Worm (Caenorhabditis elegans): Measurements from ENCODE around the gene cisd-1.

Gene cisd-1

DNA sequence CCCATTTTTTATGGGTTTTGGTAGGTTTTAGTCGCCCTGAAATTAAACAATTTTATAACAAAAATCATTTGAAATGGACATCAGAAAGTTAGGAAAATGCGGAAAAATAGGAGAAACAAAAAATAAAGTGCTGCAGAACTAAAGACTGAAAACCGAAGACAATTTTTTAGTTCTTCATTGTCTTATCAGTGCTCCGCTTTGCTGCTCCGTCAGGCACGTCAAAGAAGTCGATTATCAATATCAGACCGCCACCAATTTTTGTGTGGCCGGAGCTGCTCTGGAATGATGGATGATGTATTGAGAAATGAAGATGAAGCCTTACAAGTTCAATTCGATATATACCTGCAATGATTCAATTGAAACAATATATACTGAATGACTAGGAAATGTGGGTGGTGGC, 31.0 kb downstream of the cisd-1 start, which contains the start of gene vha-6:
TSS of gene vha-6 (minus strand) at position 36 of the 400 bp plus-strand sequence.
- TF ChIP-seq ces-1 (GFP tag; optimal IDR thresholded peaks at IDR 0.05) (no peak), sptf-1 (tag; optimal IDR thresholded peaks at IDR 0.05) (no peak), ceh-43 (GFP tag; optimal IDR thresholded peaks at IDR 0.05) (no peak), elt-1 (tag; optimal IDR thresholded peaks at IDR 0.05; ENCODE audit: borderline replicate concordance, insufficient read depth) (no peak), lsy-2 (tag; optimal IDR thresholded peaks at IDR 0.05) (no peak)

DNA sequence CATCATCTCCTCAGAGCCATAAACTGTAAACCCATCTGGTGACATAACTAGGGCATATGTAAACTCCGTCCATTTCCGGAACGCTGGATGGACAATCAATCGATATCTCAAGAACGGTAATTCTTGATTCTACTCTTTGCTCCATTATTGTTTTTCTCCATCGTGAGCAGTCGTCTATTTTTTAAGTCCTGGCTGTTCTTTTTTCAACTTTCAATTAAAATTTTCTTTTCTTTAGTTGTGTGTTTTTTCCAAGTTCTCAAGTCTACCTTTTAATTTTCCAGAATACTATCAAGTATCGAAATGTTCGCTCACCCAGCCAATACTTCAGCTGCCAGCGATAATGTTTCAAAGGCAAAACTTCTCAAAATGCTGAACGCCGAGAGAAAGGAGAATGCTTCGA, 35.5 kb downstream of the cisd-1 start, which contains the start of gene C05D12.5:
TSS of gene C05D12.5 (plus strand) at position 301 of the 400 bp plus-strand sequence.
- TF ChIP-seq nhr-28 (tag; optimal IDR thresholded peaks at IDR 0.05) (no peak), drap-1 (GFP tag; optimal IDR thresholded peaks at IDR 0.05) (no peak)

DNA sequence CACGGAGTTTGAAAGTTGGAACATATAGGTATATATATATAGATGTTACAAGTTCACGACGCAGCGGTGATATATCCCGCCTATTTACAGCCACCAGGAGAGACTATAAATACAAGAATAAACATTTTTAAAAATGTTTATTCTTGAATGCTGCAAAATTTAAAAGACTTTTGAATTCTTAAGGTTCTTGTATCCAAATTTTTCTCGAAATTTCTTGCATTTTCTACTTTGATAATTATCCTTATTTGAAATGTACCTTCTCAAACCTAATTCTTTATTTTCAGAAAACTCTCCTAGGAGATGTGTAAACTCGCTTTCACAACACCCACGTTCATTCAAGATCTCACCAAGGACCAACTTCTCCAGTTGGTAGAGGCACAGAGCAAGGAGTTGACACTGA, 37.8 kb downstream of the cisd-1 start, which contains the start of gene C05D12.4:
TSS of gene C05D12.4 (plus strand) at position 301 of the 400 bp plus-strand sequence.
- TF ChIP-seq zip-8 (tag; optimal IDR thresholded peaks at IDR 0.05) (no peak), nhr-237 (tag; optimal IDR thresholded peaks at IDR 0.05) (no peak), lin-32 (GFP tag; optimal IDR thresholded peaks at IDR 0.05) (no peak), elt-3 (tag; optimal IDR thresholded peaks at IDR 0.05) (no peak), cnd-1 (tag; optimal IDR thresholded peaks at IDR 0.05) (no peak), lin-13 (tag; optimal IDR thresholded peaks at IDR 0.05) (no peak), unc-39 (tag; optimal IDR thresholded peaks at IDR 0.05) (no peak), nhr-2 (tag; optimal IDR thresholded peaks at IDR 0.05) (no peak), drap-1 (GFP tag; optimal IDR thresholded peaks at IDR 0.05) (no peak), sem-2 (GFP tag; optimal IDR thresholded peaks at IDR 0.05) (no peak), hlh-1 (tag; optimal IDR thresholded peaks at IDR 0.05) (no peak), ceh-83 (GFP tag; optimal IDR thresholded peaks at IDR 0.05) (no peak), mab-5 (tag; optimal IDR thresholded peaks at IDR 0.05) (no peak), flh-1 (GFP tag; optimal IDR thresholded peaks at IDR 0.05) (no peak), tbx-8 (GFP tag; optimal IDR thresholded peaks at IDR 0.05) (no peak), bed-3 (GFP tag; optimal IDR thresholded peaks at IDR 0.05) (no peak), ham-2 (GFP tag; optimal IDR thresholded peaks at IDR 0.05) (no peak), M03D4.4 (tag; optimal IDR thresholded peaks at IDR 0.05) (no peak)

DNA sequence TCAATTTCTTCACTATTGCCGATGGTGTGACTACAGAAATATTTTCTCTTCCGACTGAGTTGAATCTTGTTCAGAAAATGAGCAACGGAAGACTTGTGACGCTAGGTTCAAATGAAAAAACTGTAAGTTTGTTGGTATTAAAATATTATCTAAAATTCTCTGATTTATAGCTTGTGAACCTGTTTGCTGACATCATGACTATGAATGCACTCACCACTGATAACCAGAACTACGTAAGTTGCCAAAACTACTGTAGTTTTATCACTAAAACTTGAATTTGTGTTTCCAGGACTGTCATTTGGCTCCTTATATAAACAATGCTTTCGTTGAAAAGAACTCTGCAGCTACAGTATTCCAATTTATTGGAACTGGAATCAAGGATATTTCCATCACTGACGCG, 40.8 kb downstream of the cisd-1 start:
- TF ChIP-seq zip-8 (tag; optimal IDR thresholded peaks at IDR 0.05) (no peak), M03D4.4 (tag; optimal IDR thresholded peaks at IDR 0.05) (no peak)

DNA sequence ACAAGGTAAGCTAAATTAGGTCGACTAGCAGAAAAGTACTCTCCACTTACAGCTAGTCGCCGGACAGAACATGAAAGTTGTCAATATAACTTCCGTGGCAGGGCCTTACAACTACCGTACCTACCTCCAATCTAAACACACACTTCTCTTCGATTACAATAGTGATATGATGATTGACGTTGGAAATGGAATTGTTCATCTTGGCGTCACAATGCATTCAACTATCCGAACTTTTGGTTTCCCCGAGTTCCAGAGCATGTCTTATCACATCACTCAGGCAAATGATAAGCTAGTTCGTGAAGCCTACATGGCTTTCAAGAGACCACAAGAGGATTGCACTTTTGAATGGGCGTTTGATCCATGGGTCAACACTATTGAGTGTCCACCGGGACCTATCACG, 42.1 kb downstream of the cisd-1 start:
- TF ChIP-seq blmp-1 (tag; optimal IDR thresholded peaks at IDR 0.05) (no peak), flh-1 (GFP tag; optimal IDR thresholded peaks at IDR 0.05) (no peak), sem-2 (GFP tag; optimal IDR thresholded peaks at IDR 0.05) (no peak), lsy-2 (tag; optimal IDR thresholded peaks at IDR 0.05) (no peak), mab-5 (tag; optimal IDR thresholded peaks at IDR 0.05) (no peak), ham-2 (GFP tag; optimal IDR thresholded peaks at IDR 0.05) (no peak), ceh-43 (GFP tag; optimal IDR thresholded peaks at IDR 0.05) (no peak)

DNA sequence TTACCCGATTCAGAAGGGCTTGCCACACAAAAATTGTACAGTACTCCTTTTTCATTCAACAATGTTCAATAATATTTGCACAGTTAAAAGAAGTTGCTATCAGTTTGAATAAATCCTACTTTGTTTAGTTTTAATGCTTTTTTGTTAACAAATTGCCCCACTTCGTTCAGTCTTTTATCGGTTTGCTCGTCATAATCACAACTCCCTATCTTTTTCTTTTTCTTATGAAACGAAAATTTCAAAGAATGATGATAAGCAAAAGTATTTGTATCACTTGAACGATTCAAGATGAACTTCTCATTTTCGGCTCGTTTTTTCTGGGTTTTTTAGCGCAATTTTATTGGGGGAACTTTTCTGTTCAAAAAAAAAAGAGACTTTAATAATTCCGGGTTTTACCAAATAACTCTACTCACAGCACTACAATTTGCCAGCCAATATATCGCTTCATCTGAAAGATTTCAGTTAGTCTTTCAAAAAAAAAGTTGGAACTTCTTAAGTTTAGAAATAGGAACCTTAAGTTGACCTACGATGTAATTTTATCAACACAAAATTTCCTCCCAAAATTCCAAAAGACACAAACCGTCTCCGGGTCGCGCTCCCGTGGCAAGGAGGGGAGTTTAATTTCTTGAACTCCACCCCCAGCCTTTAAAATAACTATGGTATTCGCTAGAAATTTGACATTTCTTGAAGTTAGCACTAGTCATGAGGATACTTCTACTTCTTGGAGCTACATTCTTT, 44.7 kb downstream of the cisd-1 start, which contains the start of gene C05D12.3:
TSS of gene C05D12.3 (plus strand) at position 688 of the 738 bp plus-strand sequence.
- TF ChIP-seq unc-62 (GFP tag; optimal IDR thresholded peaks at IDR 0.05) (no peak), cnd-1 (tag; optimal IDR thresholded peaks at IDR 0.05) (no peak), nhr-237 (tag; optimal IDR thresholded peaks at IDR 0.05) (no peak), unc-39 (tag; optimal IDR thresholded peaks at IDR 0.05) (no peak), mab-5 (tag; optimal IDR thresholded peaks at IDR 0.05) (no peak), flh-1 (GFP tag; optimal IDR thresholded peaks at IDR 0.05) (no peak), lin-32 (GFP tag; optimal IDR thresholded peaks at IDR 0.05) (no peak), elt-1 (tag; optimal IDR thresholded peaks at IDR 0.05; ENCODE audit: borderline replicate concordance, insufficient read depth) (no peak), snpc-4 (tag; optimal IDR thresholded peaks at IDR 0.05) (no peak), pha-4 (tag; optimal IDR thresholded peaks at IDR 0.05) (no peak), lsy-2 (tag; optimal IDR thresholded peaks at IDR 0.05) (no peak), ztf-11 (tag; optimal IDR thresholded peaks at IDR 0.05) (no peak), zip-8 (tag; optimal IDR thresholded peaks at IDR 0.05) (no peak), nhr-12 (tag; optimal IDR thresholded peaks at IDR 0.05) (no peak), blmp-1 (tag; optimal IDR thresholded peaks at IDR 0.05) (no peak), ceh-83 (GFP tag; optimal IDR thresholded peaks at IDR 0.05) (no peak), nhr-76 (tag; optimal IDR thresholded peaks at IDR 0.05) (no peak), ceh-43 (GFP tag; optimal IDR thresholded peaks at IDR 0.05) (no peak), nhr-2 (tag; optimal IDR thresholded peaks at IDR 0.05) (no peak), unc-120 (tag; optimal IDR thresholded peaks at IDR 0.05; ENCODE audit: poor library complexity, severe bottlenecking) (no peak)
